Fruit fly (Drosophila melanogaster) whole organism, prepupa: Measurements from ENCODE around the gene CG43897.

Experiments
- Blimp-1 ChIP-seq: fragments of 200-800 bp; sonication (Bioruptor generic); optimal IDR thresholded peaks from 3 replicates; lab custom pipeline; 2017; ENCODE audit warnings: missing biosample characterization, missing genetic modification characterization, mild to moderate bottlenecking, moderate library complexity, missing genetic modification reagents
- CG10631 ChIP-seq: fragments of 200-800 bp; sonication (Bioruptor generic); optimal IDR thresholded peaks from 2 replicates; lab custom pipeline; 2016; ENCODE audit warnings: missing biosample characterization, missing genetic modification characterization
- CG10669 ChIP-seq: fragments of 200-800 bp; sonication (Bioruptor generic); optimal IDR thresholded peaks from 3 replicates; lab custom pipeline; 2018; ENCODE audit warnings: missing biosample characterization, mild to moderate bottlenecking, missing genetic modification characterization, moderate library complexity
- CG11294 ChIP-seq: fragments of 200-800 bp; sonication (Bioruptor generic); IDR thresholded peaks from 2 replicates; pipeline ENCODE4 v1.3.6; 2022; ENCODE audit warnings: missing biosample characterization, missing genetic modification characterization
- CG11762 ChIP-seq: fragments of 200-800 bp; sonication (Bioruptor generic); optimal IDR thresholded peaks from 3 replicates; lab custom pipeline; 2016; ENCODE audit warnings: missing biosample characterization, missing genetic modification characterization; ENCODE audit not compliant: insufficient read depth
- CG15336 ChIP-seq: fragments of 200-800 bp; sonication (Bioruptor generic); IDR thresholded peaks from 2 replicates; pipeline ENCODE4 v1.3.6; 2022; ENCODE audit warnings: missing biosample characterization, missing genetic modification characterization
- CG1621 ChIP-seq: fragments of 200-800 bp; sonication (Bioruptor generic); optimal IDR thresholded peaks from 3 replicates; lab custom pipeline; 2018; ENCODE audit warnings: missing biosample characterization, mild to moderate bottlenecking, missing genetic modification characterization
- CG16779 ChIP-seq: fragments of 200-800 bp; sonication (Bioruptor generic); optimal IDR thresholded peaks from 3 replicates; lab custom pipeline; 2017; ENCODE audit warnings: missing biosample characterization, mild to moderate bottlenecking, missing genetic modification characterization
- CG3032 ChIP-seq: fragments of 200-800 bp; optimal IDR thresholded peaks from 2 replicates; lab custom pipeline; 2019; ENCODE audit warnings: missing biosample characterization, mild to moderate bottlenecking, missing genetic modification characterization, moderate library complexity
- CG31627 ChIP-seq: fragments of 200-800 bp; sonication (Bioruptor generic); optimal IDR thresholded peaks from 3 replicates; lab custom pipeline; 2016; ENCODE audit warnings: missing biosample characterization, missing genetic modification characterization
- CG32006 ChIP-seq: fragments of 200-800 bp; sonication (Bioruptor generic); optimal IDR thresholded peaks from 3 replicates; lab custom pipeline; 2017; ENCODE audit warnings: missing biosample characterization, mild to moderate bottlenecking, missing genetic modification characterization
- CG3919 ChIP-seq: fragments of 200-800 bp; sonication (Bioruptor generic); optimal IDR thresholded peaks from 3 replicates; lab custom pipeline; 2016; ENCODE audit warnings: missing biosample characterization, missing genetic modification characterization
- CG4318 ChIP-seq: fragments of 200-800 bp; sonication (Bioruptor generic); optimal IDR thresholded peaks from 3 replicates; lab custom pipeline; 2017; ENCODE audit warnings: missing biosample characterization, mild to moderate bottlenecking, missing genetic modification characterization
- CG6276 ChIP-seq: fragments of 200-800 bp; sonication (Bioruptor generic); optimal IDR thresholded peaks from 2 replicates; lab custom pipeline; 2017; ENCODE audit warnings: missing biosample characterization, mild to moderate bottlenecking, missing genetic modification characterization
- CG6792 ChIP-seq: fragments of 200-800 bp; sonication (Bioruptor generic); optimal IDR thresholded peaks from 3 replicates; lab custom pipeline; 2016; ENCODE audit warnings: missing biosample characterization, missing genetic modification characterization
- CG6808 ChIP-seq: fragments of 200-800 bp; sonication (Bioruptor generic); optimal IDR thresholded peaks from 3 replicates; lab custom pipeline; 2017; ENCODE audit warnings: missing biosample characterization, missing genetic modification characterization, mild to moderate bottlenecking, moderate library complexity, missing genetic modification reagents
- CG6854 ChIP-seq: fragments of 200-800 bp; sonication (Bioruptor generic); optimal IDR thresholded peaks from 2 replicates; lab custom pipeline; 2017; ENCODE audit warnings: missing biosample characterization, mild to moderate bottlenecking, missing genetic modification characterization
- CG8119 ChIP-seq: fragments of 200-800 bp; sonication (Bioruptor generic); IDR thresholded peaks from 3 replicates; pipeline ENCODE4 v1.3.6; 2022; ENCODE audit warnings: missing biosample characterization, missing genetic modification characterization
- CG8319 ChIP-seq: fragments of 200-800 bp; sonication (Bioruptor generic); optimal IDR thresholded peaks from 3 replicates; lab custom pipeline; 2016; ENCODE audit warnings: missing biosample characterization, missing genetic modification characterization
- CG9139 ChIP-seq: fragments of 200-800 bp; sonication (Bioruptor generic); optimal IDR thresholded peaks from 3 replicates; lab custom pipeline; 2017; ENCODE audit warnings: missing biosample characterization, mild to moderate bottlenecking, missing genetic modification characterization
- Eip75B ChIP-seq: fragments of 200-800 bp; sonication (Bioruptor generic); optimal IDR thresholded peaks from 3 replicates; lab custom pipeline; 2016; ENCODE audit warnings: missing biosample characterization, missing genetic modification characterization
- Eip78C ChIP-seq: fragments of 200-800 bp; sonication (Bioruptor generic); peaks from one replicate; lab custom pipeline; 2016; ENCODE audit warnings: missing biosample characterization, missing genetic modification characterization
- Ets21C ChIP-seq: fragments of 200-800 bp; sonication (Bioruptor generic); optimal IDR thresholded peaks from 3 replicates; lab custom pipeline; 2016; ENCODE audit warnings: missing biosample characterization, missing genetic modification characterization
- Ets96B ChIP-seq: fragments of 200-800 bp; optimal IDR thresholded peaks from 2 replicates; lab custom pipeline; 2019; ENCODE audit warnings: missing biosample characterization, mild to moderate bottlenecking, missing genetic modification characterization, moderate library complexity
- Gug ChIP-seq: fragments of 200-800 bp; sonication (Bioruptor generic); IDR thresholded peaks from 2 replicates; pipeline ENCODE4 v1.3.6; 2022; ENCODE audit warnings: missing biosample characterization, missing genetic modification characterization
- Hr38 ChIP-seq: sonication (Bioruptor generic); optimal IDR thresholded peaks from 2 replicates; lab custom pipeline; 2016; ENCODE audit warnings: missing biosample characterization, missing genetic modification characterization
- Hr39 ChIP-seq: fragments of 200-800 bp; sonication (Bioruptor generic); optimal IDR thresholded peaks from 2 replicates; lab custom pipeline; 2016; ENCODE audit warnings: missing biosample characterization, missing genetic modification characterization
- Hr4 ChIP-seq: fragments of 200-800 bp; sonication (Bioruptor generic); optimal IDR thresholded peaks from 3 replicates; lab custom pipeline; 2016; ENCODE audit warnings: missing biosample characterization, missing genetic modification characterization
- Lpt ChIP-seq: fragments of 200-800 bp; sonication (Bioruptor generic); optimal IDR thresholded peaks from 3 replicates; lab custom pipeline; 2016; ENCODE audit warnings: missing biosample characterization, missing genetic modification characterization
- Met ChIP-seq: fragments of 200-800 bp; sonication (Bioruptor generic); optimal IDR thresholded peaks from 3 replicates; lab custom pipeline; 2016; ENCODE audit warnings: missing biosample characterization, missing genetic modification characterization
- OdsH ChIP-seq: fragments of 200-800 bp; sonication (Bioruptor generic); optimal IDR thresholded peaks from 3 replicates; lab custom pipeline; 2016; ENCODE audit warnings: missing biosample characterization, missing genetic modification characterization
- Sox102F ChIP-seq: fragments of 200-800 bp; sonication (Bioruptor generic); optimal IDR thresholded peaks from 2 replicates; lab custom pipeline; 2016; ENCODE audit warnings: missing biosample characterization, mild to moderate bottlenecking, missing genetic modification characterization
- Sox14 ChIP-seq: fragments of 200-800 bp; sonication (Bioruptor generic); optimal IDR thresholded peaks from 3 replicates; lab custom pipeline; 2016; ENCODE audit warnings: missing biosample characterization, missing genetic modification characterization
- Sox15 ChIP-seq: fragments of 200-800 bp; sonication (Bioruptor generic); optimal IDR thresholded peaks from 3 replicates; lab custom pipeline; 2016; ENCODE audit warnings: missing biosample characterization, missing genetic modification characterization
- achi ChIP-seq: fragments of 200-800 bp; sonication (Bioruptor generic); optimal IDR thresholded peaks from 3 replicates; lab custom pipeline; 2016; ENCODE audit warnings: missing biosample characterization, missing genetic modification characterization
- dac ChIP-seq: fragments of 200-800 bp; sonication (Bioruptor generic); optimal IDR thresholded peaks from 2 replicates; lab custom pipeline; 2017; ENCODE audit warnings: missing biosample characterization, mild to moderate bottlenecking, missing genetic modification characterization
- dsx ChIP-seq: fragments of 200-800 bp; optimal IDR thresholded peaks from 3 replicates; lab custom pipeline; 2019; ENCODE audit warnings: missing biosample characterization, mild to moderate bottlenecking, missing genetic modification characterization, moderate library complexity; ENCODE audit not compliant: poor library complexity, severe bottlenecking
- eg ChIP-seq: fragments of 200-800 bp; sonication (Bioruptor generic); IDR thresholded peaks from 3 replicates; pipeline ENCODE4 v1.3.6; 2022; ENCODE audit warnings: missing biosample characterization, missing genetic modification characterization
- esn ChIP-seq: fragments of 200-800 bp; sonication (Bioruptor generic); optimal IDR thresholded peaks from 2 replicates; lab custom pipeline; 2016; ENCODE audit warnings: missing biosample characterization, mild to moderate bottlenecking, missing genetic modification characterization, moderate library complexity
- fd59A ChIP-seq: fragments of 200-800 bp; sonication (Bioruptor generic); optimal IDR thresholded peaks from 2 replicates; lab custom pipeline; 2017; ENCODE audit warnings: missing biosample characterization, mild to moderate bottlenecking, missing genetic modification characterization, missing genetic modification reagents
- fd85E ChIP-seq: fragments of 200-800 bp; sonication (Bioruptor generic); optimal IDR thresholded peaks from 3 replicates; lab custom pipeline; 2016; ENCODE audit warnings: missing biosample characterization, missing genetic modification characterization
- fkh ChIP-seq: fragments of 200-800 bp; sonication (Bioruptor generic); optimal IDR thresholded peaks from 3 replicates; lab custom pipeline; 2017; ENCODE audit warnings: missing biosample characterization, mild to moderate bottlenecking, missing genetic modification characterization, moderate library complexity
- lz ChIP-seq: fragments of 200-800 bp; sonication (Bioruptor generic); optimal IDR thresholded peaks from 3 replicates; lab custom pipeline; 2016; ENCODE audit warnings: missing biosample characterization, missing genetic modification characterization
- salr ChIP-seq, 2 experiments: fragments of 200-800 bp; sonication (Bioruptor generic); optimal IDR thresholded peaks; 3 replicates each; lab custom pipeline; 2016 to 2018; ENCODE audit warnings: missing biosample characterization in 2 of 2, missing genetic modification characterization in 2 of 2, mild to moderate bottlenecking in 1 of 2
- spab ChIP-seq: fragments of 200-800 bp; sonication (Bioruptor generic); optimal IDR thresholded peaks from 2 replicates; lab custom pipeline; 2017; ENCODE audit warnings: missing biosample characterization, mild to moderate bottlenecking, missing genetic modification characterization, missing genetic modification reagents
- ss ChIP-seq, 2 experiments: fragments of 200-800 bp; sonication (Bioruptor generic); optimal IDR thresholded peaks; 2 replicates in 1 of 2; 3 replicates in 1 of 2; lab custom pipeline; 2017 to 2018; ENCODE audit warnings: mild to moderate bottlenecking in 2 of 2, missing biosample characterization in 2 of 2, missing genetic modification characterization in 2 of 2, moderate library complexity in 1 of 2
- vri ChIP-seq: fragments of 200-800 bp; sonication (Bioruptor generic); optimal IDR thresholded peaks from 3 replicates; lab custom pipeline; 2016; ENCODE audit warnings: missing biosample characterization, mild to moderate bottlenecking, missing genetic modification characterization

The CG43897 gene

dm6 chr3L:9864275-9865052, 50.8 kb downstream of the CG43897 start, which contains the start of the genes iPLA2-VIA and Ciz1:
Gene iPLA2-VIA, minus strand, starts transcription at chr3L:9864349.
Gene Ciz1, plus strand, starts transcription at chr3L:9864639.
- TF ChIP-seq OdsH (GFP tag; lab: Kevin White, UChicago): no peak
- TF ChIP-seq CG3032 (tag; lab: Kevin White, UChicago): peak; percentile 22
- no peak for TF ChIP-seq Lpt (GFP tag; lab: Kevin White, UChicago)
- TF ChIP-seq eg: no peak
- TF ChIP-seq CG10631 (GFP tag; lab: Kevin White, UChicago): peak; percentile 42
- no peak for TF ChIP-seq Ets96B
- TF ChIP-seq CG11294 (GFP tag; lab: Robert Waterston, UW): no peak
- no peak for TF ChIP-seq CG1621 (tag; lab: Kevin White, UChicago)
- TF ChIP-seq Hr4 (GFP tag; lab: Kevin White, UChicago): no peak
- TF ChIP-seq CG31627 (GFP tag; lab: Kevin White, UChicago): peak; percentile 13
- TF ChIP-seq dac (GFP tag; lab: Kevin White, UChicago): no peak
- TF ChIP-seq fd85E (GFP tag; lab: Kevin White, UChicago): no peak
- TF ChIP-seq Eip78C: peak; percentile 60
- TF ChIP-seq Eip75B (GFP tag; lab: Kevin White, UChicago): no peak
- TF ChIP-seq Blimp-1 (GFP tag; lab: Kevin White, UChicago): no peak
- no peak for TF ChIP-seq CG16779
- no peak for TF ChIP-seq CG6792 (GFP tag; lab: Kevin White, UChicago)
- TF ChIP-seq CG8319 (GFP tag; lab: Kevin White, UChicago): no peak
- TF ChIP-seq Gug (GFP tag; lab: Robert Waterston, UW): no peak
- peak in 1 of 2 experiments; percentile 30 for TF ChIP-seq ss (GFP tag; optimal IDR thresholded peaks at IDR 0.05; lab: Kevin White, UChicago)
- TF ChIP-seq CG10669 (GFP tag; lab: Kevin White, UChicago): no peak
- no peak for TF ChIP-seq CG32006 (GFP tag; lab: Kevin White, UChicago)
- TF ChIP-seq Met (GFP tag; lab: Kevin White, UChicago): no peak
- TF ChIP-seq dsx (GFP tag; lab: Kevin White, UChicago): peak; percentile 19
- TF ChIP-seq CG11762 (GFP tag; lab: Kevin White, UChicago): no peak
- TF ChIP-seq spab (GFP tag; lab: Kevin White, UChicago): no peak
- peak; percentile 46 for TF ChIP-seq Sox14 (GFP tag; lab: Kevin White, UChicago)
- no peak for TF ChIP-seq CG4318 (GFP tag; lab: Kevin White, UChicago)
- no peak for TF ChIP-seq CG6276
- no peak for TF ChIP-seq Hr39 (GFP tag; lab: Kevin White, UChicago)
- TF ChIP-seq CG15336 (GFP tag; lab: Robert Waterston, UW): no peak
- no peak for TF ChIP-seq CG9139 (GFP tag; lab: Kevin White, UChicago)
- TF ChIP-seq Sox102F (GFP tag; lab: Kevin White, UChicago): no peak
- TF ChIP-seq vri: no peak
- no peak for TF ChIP-seq achi (GFP tag; lab: Kevin White, UChicago)
- no peak for TF ChIP-seq Sox15 (GFP tag; lab: Kevin White, UChicago)
- peak; percentile 47 for TF ChIP-seq CG6854 (GFP tag; lab: Kevin White, UChicago)
- no peak for TF ChIP-seq fkh (GFP tag; lab: Kevin White, UChicago)
- TF ChIP-seq CG3919 (GFP tag; lab: Kevin White, UChicago): no peak
- TF ChIP-seq Hr38 (GFP tag; lab: Kevin White, UChicago): no peak
- no peak for TF ChIP-seq Ets21C (GFP tag; lab: Kevin White, UChicago)
- no peak for TF ChIP-seq CG6808 (GFP tag; lab: Kevin White, UChicago)
- TF ChIP-seq esn (GFP tag; lab: Kevin White, UChicago): peak; percentile 20
- no peak for TF ChIP-seq fd59A (GFP tag; lab: Kevin White, UChicago)
- TF ChIP-seq lz (GFP tag; lab: Kevin White, UChicago): peak; percentile 44
- no peak for TF ChIP-seq salr (GFP tag; optimal IDR thresholded peaks at IDR 0.05; lab: Kevin White, UChicago)
- no peak for TF ChIP-seq CG8119
- TF ChIP-seq, all 60 proteins: peak for 10
